Worm (Caenorhabditis elegans) whole organism, mixed stage, embryonic: Measurements from ENCODE around the gene rog-1.

ENCODE experiments used
- M03D4.4 ChIP-seq: sonication (generic microtip); optimal IDR thresholded peaks from 2 replicates; lab custom pipeline; 2017; ENCODE audit warnings: mild to moderate bottlenecking, missing genetic modification characterization, missing compliant biosample characterization
- ceh-39 ChIP-seq: fragments of 150-350 bp; optimal IDR thresholded peaks from 2 replicates; lab custom pipeline; 2014; ENCODE audit warnings: missing biosample characterization, missing genetic modification characterization
- elt-1 ChIP-seq: sonication (generic microtip); optimal IDR thresholded peaks from 2 replicates; lab custom pipeline; 2017; ENCODE audit warnings: missing genetic modification characterization, mild to moderate bottlenecking, missing compliant biosample characterization, antibody characterized with exemption, moderate library complexity, borderline replicate concordance; ENCODE audit not compliant: insufficient read depth
- elt-3 ChIP-seq: fragments of 150-350 bp; optimal IDR thresholded peaks from 2 replicates; lab custom pipeline; 2014; ENCODE audit warnings: missing biosample characterization, missing genetic modification characterization
- flh-1 ChIP-seq: fragments of 200-800 bp; sonication (Bioruptor generic); optimal IDR thresholded peaks from 2 replicates; lab custom pipeline; 2018; ENCODE audit warnings: mild to moderate bottlenecking, missing genetic modification characterization, moderate library complexity, missing compliant biosample characterization
- lin-13 ChIP-seq: fragments of 150-350 bp; optimal IDR thresholded peaks from 2 replicates; lab custom pipeline; 2014; ENCODE audit warnings: missing biosample characterization, missing genetic modification characterization
- lsy-2 ChIP-seq: fragments of 150-350 bp; optimal IDR thresholded peaks from 2 replicates; lab custom pipeline; 2014; ENCODE audit warnings: missing biosample characterization, missing genetic modification characterization
- nhr-28 ChIP-seq: fragments of 150-350 bp; optimal IDR thresholded peaks from 2 replicates; lab custom pipeline; 2014; ENCODE audit warnings: missing biosample characterization, missing genetic modification characterization
- snpc-4 ChIP-seq: fragments of 150-350 bp; optimal IDR thresholded peaks from 2 replicates; lab custom pipeline; 2014; ENCODE audit warnings: missing biosample characterization, missing genetic modification characterization
- sptf-1 ChIP-seq: sonication (generic microtip); optimal IDR thresholded peaks from 2 replicates; lab custom pipeline; 2017; ENCODE audit warnings: mild to moderate bottlenecking, missing genetic modification characterization, moderate library complexity, missing compliant biosample characterization
- zip-8 ChIP-seq: fragments of 150-350 bp; optimal IDR thresholded peaks from 2 replicates; lab custom pipeline; 2014; ENCODE audit warnings: missing biosample characterization, missing genetic modification characterization
- ztf-11 ChIP-seq: fragments of 150-350 bp; optimal IDR thresholded peaks from 2 replicates; lab custom pipeline; 2014; ENCODE audit warnings: missing biosample characterization, missing genetic modification characterization

ce11 chrII:1401474-1401873 lies 26.7 kb upstream of the rog-1 start, which contains the start of gene Y51H7C.8:
- TF ChIP-seq snpc-4: no peak
- no peak for TF ChIP-seq lin-13 (tag; lab: Kevin White, UChicago)
- TF ChIP-seq elt-1: no peak
- TF ChIP-seq zip-8: no peak
- no peak for TF ChIP-seq elt-3
- no peak for TF ChIP-seq lsy-2 (tag; lab: Kevin White, UChicago)
- no peak for TF ChIP-seq ztf-11 (tag; lab: Kevin White, UChicago)
- TF ChIP-seq M03D4.4 (tag; lab: Kevin White, UChicago): no peak
- no peak for TF ChIP-seq flh-1
- TF ChIP-seq nhr-28 (tag; lab: Kevin White, UChicago): no peak
- no peak for TF ChIP-seq sptf-1
- TF ChIP-seq ceh-39 (tag; lab: Kevin White, UChicago): no peak
